Worm (Caenorhabditis elegans): Measurements from ENCODE around the gene W07B8.4.

The W07B8.4 gene

ce11 chrV:1134302-1134701 lies 2.6 kb upstream of the W07B8.4 start, which contains the start of gene cpr-8:
Gene cpr-8 (plus strand): TSS chrV:1134602.
- TF ChIP-seq nhr-11 (tag; optimal IDR thresholded peaks at IDR 0.05), result no peak
- TF ChIP-seq elt-2 (tag; optimal IDR thresholded peaks at IDR 0.05), result no peak
- no peak for TF ChIP-seq nhr-67 (tag; optimal IDR thresholded peaks at IDR 0.05)
- no peak for TF ChIP-seq fos-1 (tag; optimal IDR thresholded peaks at IDR 0.05)
- no peak for TF ChIP-seq ceh-16 (tag; optimal IDR thresholded peaks at IDR 0.05)

- TF ChIP-seq eor-1 (tag; optimal IDR thresholded peaks at IDR 0.05), result no peak
- no peak for TF ChIP-seq nhr-25 (tag; optimal IDR thresholded peaks at IDR 0.05)
- TF ChIP-seq elt-2 (tag; optimal IDR thresholded peaks at IDR 0.05), result peak; percentile 84
- TF ChIP-seq ceh-16 (tag; optimal IDR thresholded peaks at IDR 0.05), result no peak
- peak; percentile 32 for TF ChIP-seq pqm-1 (tag; optimal IDR thresholded peaks at IDR 0.05)
These were observed 2.1 kb upstream of the W07B8.4 start, which contains the start of gene cpr-5 for ce11 chrV:1133840-1134239. Gene cpr-5 (minus strand): TSS chrV:1134036.

ce11 chrV:1133223-1133622 lies 1.5 kb upstream of the W07B8.4 start:
- TF ChIP-seq elt-2 (tag; optimal IDR thresholded peaks at IDR 0.05) (peak; percentile 3), pqm-1 (tag; optimal IDR thresholded peaks at IDR 0.05) (peak; percentile 13), unc-62 (GFP tag; optimal IDR thresholded peaks at IDR 0.05) (no peak)

ce11 chrV:1120101-1120500 lies 11.6 kb downstream of the W07B8.4 start:
- TF ChIP-seq unc-62 (GFP tag; optimal IDR thresholded peaks at IDR 0.05) (no peak), egl-5 (tag; optimal IDR thresholded peaks at IDR 0.05) (no peak), ceh-9 (tag; optimal IDR thresholded peaks at IDR 0.05) (no peak), nhr-76 (tag; optimal IDR thresholded peaks at IDR 0.05) (no peak), ZK546.5 (tag; optimal IDR thresholded peaks at IDR 0.05) (no peak), aly-2 (tag; optimal IDR thresholded peaks at IDR 0.05) (no peak), zag-1 (tag; optimal IDR thresholded peaks at IDR 0.05) (no peak), nhr-12 (tag; optimal IDR thresholded peaks at IDR 0.05) (no peak), mdl-1 (tag; optimal IDR thresholded peaks at IDR 0.05) (no peak), skn-1 (tag; optimal IDR thresholded peaks at IDR 0.05) (no peak), nhr-67 (tag; optimal IDR thresholded peaks at IDR 0.05) (no peak), nhr-23 (tag; optimal IDR thresholded peaks at IDR 0.05) (no peak), nhr-43 (tag; optimal IDR thresholded peaks at IDR 0.05; ENCODE audit: poor library complexity, severe bottlenecking) (no peak), ztf-4 (tag; optimal IDR thresholded peaks at IDR 0.05) (no peak), nhr-237 (tag; optimal IDR thresholded peaks at IDR 0.05) (no peak), lin-39 (tag; optimal IDR thresholded peaks at IDR 0.05) (no peak)

ce11 chrV:1112658-1113057 lies 19.1 kb downstream of the W07B8.4 start, which contains the start of gene Y50D4B.1:
Gene Y50D4B.1 (plus strand): TSS chrV:1112958.
- no peak for TF ChIP-seq nhr-23 (tag; optimal IDR thresholded peaks at IDR 0.05)
- TF ChIP-seq mdl-1 (tag; optimal IDR thresholded peaks at IDR 0.05), result no peak
- TF ChIP-seq egl-27 (tag; optimal IDR thresholded peaks at IDR 0.05), result no peak
- TF ChIP-seq snpc-4 (tag; optimal IDR thresholded peaks at IDR 0.05), result no peak
- no peak for TF ChIP-seq aly-2 (tag; optimal IDR thresholded peaks at IDR 0.05)
- TF ChIP-seq lin-39 (tag; optimal IDR thresholded peaks at IDR 0.05), result no peak
- TF ChIP-seq fkh-10 (GFP tag; optimal IDR thresholded peaks at IDR 0.05), result no peak
- TF ChIP-seq nhr-76 (tag; optimal IDR thresholded peaks at IDR 0.05), result no peak
- no peak for TF ChIP-seq pqm-1 (tag; optimal IDR thresholded peaks at IDR 0.05)
- TF ChIP-seq lsy-12 (tag; optimal IDR thresholded peaks at IDR 0.05), result no peak
- TF ChIP-seq daf-12 (tag; optimal IDR thresholded peaks at IDR 0.05), result no peak
- no peak for TF ChIP-seq fos-1 (tag; optimal IDR thresholded peaks at IDR 0.05)
- TF ChIP-seq fkh-2 (tag; optimal IDR thresholded peaks at IDR 0.05), result no peak
- no peak for TF ChIP-seq mml-1 (tag; optimal IDR thresholded peaks at IDR 0.05)
- TF ChIP-seq ZK546.5 (tag; optimal IDR thresholded peaks at IDR 0.05), result no peak
- no peak for TF ChIP-seq ceh-28 (tag; optimal IDR thresholded peaks at IDR 0.05)
- no peak for TF ChIP-seq nhr-43 (tag; optimal IDR thresholded peaks at IDR 0.05; ENCODE audit: poor library complexity, severe bottlenecking)
- TF ChIP-seq nhr-25 (tag; optimal IDR thresholded peaks at IDR 0.05), result no peak
- no peak for TF ChIP-seq nfya-1 (tag; optimal IDR thresholded peaks at IDR 0.05; ENCODE audit: insufficient read depth)
- TF ChIP-seq ceh-82 (tag; optimal IDR thresholded peaks at IDR 0.05), result no peak

- TF ChIP-seq nhr-77 (tag; optimal IDR thresholded peaks at IDR 0.05) (no peak), nhr-28 (tag; optimal IDR thresholded peaks at IDR 0.05) (no peak), nhr-23 (tag; optimal IDR thresholded peaks at IDR 0.05) (no peak), aly-2 (tag; optimal IDR thresholded peaks at IDR 0.05) (no peak), R02D3.7 (tag; optimal IDR thresholded peaks at IDR 0.05) (no peak), fos-1 (tag; optimal IDR thresholded peaks at IDR 0.05) (no peak), ceh-28 (tag; optimal IDR thresholded peaks at IDR 0.05) (no peak), nhr-237 (tag; optimal IDR thresholded peaks at IDR 0.05) (no peak), ZK546.5 (tag; optimal IDR thresholded peaks at IDR 0.05) (no peak), pqm-1 (tag; optimal IDR thresholded peaks at IDR 0.05) (no peak), lsy-12 (tag; optimal IDR thresholded peaks at IDR 0.05) (no peak)
These were observed 19.6 kb downstream of the W07B8.4 start for ce11 chrV:1112180-1112579.
